Worm (Caenorhabditis elegans) whole organism, L4 larva: ENCODE measurements around the gene R10E4.3.

ENCODE experiments used
- F26F4.8 ChIP-seq: fragments of 200-800 bp; sonication (Bioruptor generic); conservative IDR thresholded peaks from 2 replicates; pipeline ENCODE4 v1.3.6; 2022; ENCODE audit warnings: missing genetic modification characterization, missing compliant biosample characterization
- F44E2.7 ChIP-seq: fragments of 200-800 bp; sonication (Bioruptor generic); IDR thresholded peaks from 2 replicates; pipeline ENCODE4 v2.1.2; 2022; ENCODE audit warnings: missing genetic modification characterization, missing compliant biosample characterization
- ZK337.2 ChIP-seq: fragments of 200-800 bp; sonication (Bioruptor generic); IDR thresholded peaks from 2 replicates; pipeline ENCODE4 v1.3.6; 2022; ENCODE audit warnings: missing genetic modification reagents, missing genetic modification characterization, missing compliant biosample characterization
- aha-1 ChIP-seq: fragments of 150-350 bp; peaks from one replicate; lab custom pipeline; 2014; ENCODE audit warnings: missing biosample characterization, missing genetic modification characterization
- attf-4 ChIP-seq: sonication (generic microtip); optimal IDR thresholded peaks from 3 replicates; lab custom pipeline; 2017; ENCODE audit warnings: missing biosample characterization, missing genetic modification characterization
- ceh-28 ChIP-seq: fragments of 150-350 bp; optimal IDR thresholded peaks from 2 replicates; lab custom pipeline; 2014; ENCODE audit warnings: missing biosample characterization, missing genetic modification reagents, missing genetic modification characterization
- ceh-32 ChIP-seq: sonication (generic microtip); optimal IDR thresholded peaks from 2 replicates; lab custom pipeline; 2016; ENCODE audit warnings: mild to moderate bottlenecking, missing genetic modification characterization, missing compliant biosample characterization; ENCODE audit not compliant: poor library complexity
- ceh-62 ChIP-seq: sonication (generic microtip); optimal IDR thresholded peaks from 2 replicates; lab custom pipeline; 2017; ENCODE audit warnings: missing biosample characterization, missing genetic modification characterization
- cey-2 ChIP-seq: sonication (generic microtip); optimal IDR thresholded peaks from 3 replicates; lab custom pipeline; 2017; ENCODE audit warnings: missing genetic modification characterization, mild to moderate bottlenecking, missing compliant biosample characterization, antibody characterized with exemption, borderline replicate concordance; ENCODE audit not compliant: insufficient read depth
- ctbp-1 ChIP-seq: fragments of 200-800 bp; sonication (Bioruptor generic); IDR thresholded peaks from 2 replicates; pipeline ENCODE4 v1.3.6; 2022; ENCODE audit warnings: missing genetic modification reagents, missing genetic modification characterization, missing compliant biosample characterization
- daf-16 ChIP-seq, 3 experiments: sonication (generic microtip); optimal IDR thresholded peaks; 2 replicates each; lab custom pipeline; 2016 to 2017; ENCODE audit warnings: missing genetic modification characterization in 3 of 3, missing genetic modification reagents in 3 of 3, mild to moderate bottlenecking in 2 of 3, missing compliant biosample characterization in 2 of 3, missing biosample characterization in 1 of 3, moderate library complexity in 1 of 3
- daf-19 ChIP-seq: fragments of 200-800 bp; sonication (Bioruptor generic); conservative IDR thresholded peaks from 2 replicates; pipeline ENCODE4 v1.3.6; 2022; ENCODE audit warnings: missing genetic modification characterization, missing compliant biosample characterization
- dmd-6 ChIP-seq: fragments of 200-800 bp; sonication (Bioruptor generic); IDR thresholded peaks from 2 replicates; pipeline ENCODE4 v1.3.6; 2022; ENCODE audit warnings: missing genetic modification reagents, missing genetic modification characterization, missing compliant biosample characterization
- dpl-1 ChIP-seq: fragments of 150-350 bp; optimal IDR thresholded peaks from 2 replicates; lab custom pipeline; 2014; ENCODE audit warnings: missing biosample characterization, missing genetic modification reagents, missing genetic modification characterization
- duxl-1 ChIP-seq: sonication (generic microtip); optimal IDR thresholded peaks from 2 replicates; lab custom pipeline; 2016; ENCODE audit warnings: mild to moderate bottlenecking, missing genetic modification characterization, moderate library complexity, missing compliant biosample characterization; ENCODE audit not compliant: poor library complexity
- dve-1 ChIP-seq: sonication (generic microtip); optimal IDR thresholded peaks from 2 replicates; lab custom pipeline; 2017; ENCODE audit warnings: antibody characterized with exemption, mild to moderate bottlenecking, missing genetic modification characterization, missing compliant biosample characterization; ENCODE audit not compliant: insufficient read depth
- egl-27 ChIP-seq: sonication (generic microtip); optimal IDR thresholded peaks from 3 replicates; lab custom pipeline; 2017; ENCODE audit warnings: missing biosample characterization, missing genetic modification reagents, missing genetic modification characterization
- egl-43 ChIP-seq: fragments of 200-800 bp; sonication (Bioruptor generic); IDR thresholded peaks from 2 replicates; pipeline ENCODE4 v1.3.6; 2022; ENCODE audit warnings: missing genetic modification reagents, missing genetic modification characterization, missing compliant biosample characterization
- fkh-10 ChIP-seq: fragments of 150-350 bp; optimal IDR thresholded peaks from 2 replicates; lab custom pipeline; 2014; ENCODE audit warnings: missing biosample characterization, missing genetic modification reagents, missing genetic modification characterization
- fos-1 ChIP-seq: fragments of 150-350 bp; optimal IDR thresholded peaks from 2 replicates; lab custom pipeline; 2014; ENCODE audit warnings: missing biosample characterization, missing genetic modification characterization
- hlh-11 ChIP-seq: fragments of 200-800 bp; sonication (Bioruptor generic); optimal IDR thresholded peaks from 2 replicates; lab custom pipeline; 2018; ENCODE audit warnings: mild to moderate bottlenecking, missing genetic modification characterization, missing compliant biosample characterization
- hmg-1.1 ChIP-seq: fragments of 200-800 bp; sonication (Bioruptor generic); IDR thresholded peaks from 2 replicates; pipeline ENCODE4 v1.3.6; 2022; ENCODE audit warnings: missing genetic modification reagents, missing genetic modification characterization, missing compliant biosample characterization
- lim-7 ChIP-seq: fragments of 200-800 bp; sonication (Bioruptor generic); IDR thresholded peaks from 2 replicates; pipeline ENCODE4 v1.3.6; 2022; ENCODE audit warnings: missing genetic modification characterization, missing compliant biosample characterization
- lin-1 ChIP-seq: fragments of 200-800 bp; sonication (Bioruptor generic); IDR thresholded peaks from 2 replicates; pipeline ENCODE4 v1.3.6; 2022; ENCODE audit warnings: missing genetic modification reagents, missing genetic modification characterization, missing compliant biosample characterization
- lin-13 ChIP-seq: fragments of 150-350 bp; optimal IDR thresholded peaks from 2 replicates; lab custom pipeline; 2014; ENCODE audit warnings: missing biosample characterization, missing genetic modification reagents, missing genetic modification characterization
- lin-38 ChIP-seq: fragments of 200-800 bp; sonication (Bioruptor generic); IDR thresholded peaks from 2 replicates; pipeline ENCODE4 v1.3.6; 2022; ENCODE audit warnings: missing genetic modification reagents, missing genetic modification characterization, missing compliant biosample characterization
- lir-3 ChIP-seq: sonication (generic microtip); optimal IDR thresholded peaks from 2 replicates; lab custom pipeline; 2016; ENCODE audit warnings: mild to moderate bottlenecking, missing genetic modification characterization, missing compliant biosample characterization
- lsy-2 ChIP-seq, 2 experiments: fragments of 150-350 bp in 1 of 2; sonication (generic microtip) in 1 of 2; optimal IDR thresholded peaks; 2 replicates each; lab custom pipeline; 2014 to 2017; ENCODE audit warnings: missing biosample characterization in 2 of 2, missing genetic modification characterization in 2 of 2
- madf-9 ChIP-seq: fragments of 200-800 bp; sonication (Bioruptor generic); conservative IDR thresholded peaks from 2 replicates; pipeline ENCODE4 v1.3.6; 2022; ENCODE audit warnings: missing genetic modification reagents, missing genetic modification characterization, missing compliant biosample characterization
- mdl-1 ChIP-seq, 2 experiments: fragments of 150-350 bp in 1 of 2; sonication (generic microtip) in 1 of 2; optimal IDR thresholded peaks; 2 replicates each; lab custom pipeline; 2014 to 2017; ENCODE audit warnings: missing biosample characterization in 2 of 2, missing genetic modification characterization in 2 of 2
- mes-2 ChIP-seq: sonication (generic microtip); optimal IDR thresholded peaks from 2 replicates; lab custom pipeline; 2016; ENCODE audit warnings: missing genotype, mild to moderate bottlenecking, missing genetic modification characterization, missing compliant biosample characterization; ENCODE audit not compliant: poor library complexity, severe bottlenecking
- mxl-2 ChIP-seq: fragments of 200-800 bp; sonication (Bioruptor generic); conservative IDR thresholded peaks from 2 replicates; pipeline ENCODE4 v1.3.6; 2022; ENCODE audit warnings: missing genetic modification reagents, missing genetic modification characterization, missing compliant biosample characterization
- nhr-10 ChIP-seq: fragments of 150-350 bp; optimal IDR thresholded peaks from 2 replicates; lab custom pipeline; 2014; ENCODE audit warnings: missing biosample characterization, missing genetic modification characterization
- nhr-102 ChIP-seq: sonication (generic microtip); optimal IDR thresholded peaks from 2 replicates; lab custom pipeline; 2016; ENCODE audit warnings: mild to moderate bottlenecking, missing genetic modification characterization, moderate library complexity, missing compliant biosample characterization
- nhr-11 ChIP-seq: fragments of 150-350 bp; optimal IDR thresholded peaks from 2 replicates; lab custom pipeline; 2014; ENCODE audit warnings: missing biosample characterization, missing genetic modification characterization
- nhr-25 ChIP-seq: sonication (generic microtip); optimal IDR thresholded peaks from 2 replicates; lab custom pipeline; 2017; ENCODE audit warnings: missing genetic modification characterization, mild to moderate bottlenecking, missing compliant biosample characterization, antibody characterized with exemption, moderate library complexity, borderline replicate concordance; ENCODE audit not compliant: insufficient read depth
- nhr-48 ChIP-seq: sonication (generic microtip); optimal IDR thresholded peaks from 2 replicates; lab custom pipeline; 2016; ENCODE audit warnings: mild to moderate bottlenecking, missing genetic modification characterization, missing compliant biosample characterization
- pqm-1 ChIP-seq: sonication (generic microtip); optimal IDR thresholded peaks from 2 replicates; lab custom pipeline; 2017; ENCODE audit warnings: missing biosample characterization, missing genetic modification characterization
- rbr-2 ChIP-seq: sonication (generic microtip); optimal IDR thresholded peaks from 2 replicates; lab custom pipeline; 2016; ENCODE audit warnings: missing genotype, missing genetic modification characterization, missing compliant biosample characterization
- sdz-12 ChIP-seq: fragments of 200-800 bp; sonication (Bioruptor generic); optimal IDR thresholded peaks from 2 replicates; lab custom pipeline; 2018; ENCODE audit warnings: mild to moderate bottlenecking, missing genetic modification characterization, missing compliant biosample characterization
- snpc-1.2 ChIP-seq: fragments of 200-800 bp; sonication (Bioruptor generic); IDR thresholded peaks from 2 replicates; pipeline ENCODE4 v1.3.6; 2022; ENCODE audit warnings: missing genetic modification reagents, missing genetic modification characterization, missing compliant biosample characterization
- snpc-4 ChIP-seq: fragments of 150-350 bp; optimal IDR thresholded peaks from 2 replicates; lab custom pipeline; 2014; ENCODE audit warnings: missing biosample characterization, missing genetic modification characterization
- unc-130 ChIP-seq: sonication (generic microtip); optimal IDR thresholded peaks from 2 replicates; lab custom pipeline; 2016; ENCODE audit warnings: missing genetic modification reagents, missing genetic modification characterization, missing compliant biosample characterization
- unc-62 ChIP-seq, 3 experiments: fragments of 150-350 bp in 1 of 3; sonication (generic microtip); optimal IDR thresholded peaks in 2 of 3; peaks in 1 of 3; 1 replicate in 1 of 3; 2 replicates in 2 of 3; lab custom pipeline; 2014 to 2017; ENCODE audit warnings: missing biosample characterization in 3 of 3, missing genetic modification characterization in 3 of 3, missing genetic modification reagents in 3 of 3, missing genotype in 1 of 3
- zag-1 ChIP-seq: fragments of 150-350 bp; optimal IDR thresholded peaks from 2 replicates; lab custom pipeline; 2014; ENCODE audit warnings: missing biosample characterization, missing genetic modification characterization
- zfp-2 ChIP-seq: sonication (generic microtip); optimal IDR thresholded peaks from 2 replicates; lab custom pipeline; 2016; ENCODE audit warnings: mild to moderate bottlenecking, missing genetic modification characterization, missing compliant biosample characterization
- zip-11 ChIP-seq: fragments of 200-800 bp; sonication (Bioruptor generic); IDR thresholded peaks from 2 replicates; pipeline ENCODE4 v1.3.6; 2022; ENCODE audit warnings: missing genetic modification characterization, missing compliant biosample characterization
- ztf-11 ChIP-seq: fragments of 150-350 bp; optimal IDR thresholded peaks from 2 replicates; lab custom pipeline; 2014; ENCODE audit warnings: missing biosample characterization, missing genetic modification characterization
- ztf-7 ChIP-seq: fragments of 150-350 bp; optimal IDR thresholded peaks from 2 replicates; lab custom pipeline; 2014; ENCODE audit warnings: missing biosample characterization, missing genetic modification characterization

R10E4.3 gene

ce11 chrIII:4237660-4238059, 49.6 kb downstream of the R10E4.3 start (continued):
- TF ChIP-seq ceh-32 (tag; lab: Kevin White, UChicago) (peak; percentile 32), lir-3 (tag; lab: Kevin White, UChicago) (no peak), cey-2 (peak; percentile 86), lin-13 (GFP tag; lab: Kevin White, UChicago) (peak; percentile 81), pqm-1 (peak; percentile 50), hmg-1.1 (GFP tag; lab: Robert Waterston, UW) (peak; percentile 81), F44E2.7 (GFP tag; lab: Robert Waterston, UW) (no peak), mxl-2 (GFP tag; lab: Robert Waterston, UW) (peak; percentile 54; the same call in 1 of the 2 replicates), nhr-10 (tag; lab: Kevin White, UChicago) (peak; percentile 80), daf-16 (GFP tag; optimal IDR thresholded peaks at IDR 0.05; lab: Kevin White, UChicago) (peak; percentile 67 to 74), daf-16 (tag; optimal IDR thresholded peaks at IDR 0.05; lab: Kevin White, UChicago) (peak; percentile 93), snpc-4 (tag; lab: Kevin White, UChicago) (no peak), madf-9 (GFP tag; lab: Robert Waterston, UW) (peak; percentile 70; the same call in 1 of the 2 replicates), duxl-1 (peak; percentile 70), dpl-1 (GFP tag; lab: Kevin White, UChicago) (peak; percentile 64), mes-2 (tag; lab: Kevin White, UChicago) (peak; percentile 76), mdl-1 (tag; optimal IDR thresholded peaks at IDR 0.05; lab: Kevin White, UChicago) (peak; percentile 91 to 99), aha-1 (tag; lab: Kevin White, UChicago) (peak; percentile 99), rbr-2 (tag; lab: Kevin White, UChicago) (peak; percentile 88), egl-27 (peak; percentile 42), ctbp-1 (GFP tag; lab: Robert Waterston, UW) (peak; percentile 89), dmd-6 (GFP tag; lab: Robert Waterston, UW) (peak; percentile 98), fkh-10 (GFP tag; lab: Kevin White, UChicago) (peak; percentile 90), ceh-28 (tag; lab: Kevin White, UChicago) (peak; percentile 45), ztf-11 (tag; lab: Kevin White, UChicago) (no peak), zfp-2 (no peak), ZK337.2 (GFP tag; lab: Robert Waterston, UW) (no peak), egl-43 (GFP tag; lab: Robert Waterston, UW) (peak; percentile 89; the same call in 1 of the 2 replicates), snpc-1.2 (GFP tag; lab: Robert Waterston, UW) (no peak), lin-38 (GFP tag; lab: Robert Waterston, UW) (peak; percentile 61), daf-19 (GFP tag; lab: Robert Waterston, UW) (no peak), lim-7 (GFP tag; lab: Robert Waterston, UW) (no peak; the same call in 1 of the 2 replicates), nhr-102 (peak; percentile 87), zip-11 (no peak), zag-1 (no peak), lin-1 (peak; percentile 91), unc-62 (GFP tag; optimal IDR thresholded peaks at IDR 0.05 in 1 of 2; lab: Kevin White, UChicago) (peak in 1 of 2 experiments; percentile 100), unc-62 (tag; optimal IDR thresholded peaks at IDR 0.05; lab: Kevin White, UChicago) (no peak), fos-1 (no peak), dve-1 (tag; lab: Kevin White, UChicago) (peak; percentile 97)

- TF ChIP-seq unc-130 (GFP tag; lab: Kevin White, UChicago) (no peak), ztf-7 (tag; lab: Kevin White, UChicago) (no peak), fkh-10 (GFP tag; lab: Kevin White, UChicago) (no peak), nhr-25 (peak; percentile 59), unc-62 (GFP tag; optimal IDR thresholded peaks at IDR 0.05 in 1 of 2; lab: Kevin White, UChicago) (peak in 1 of 2 experiments; percentile 62), unc-62 (tag; optimal IDR thresholded peaks at IDR 0.05; lab: Kevin White, UChicago) (no peak), nhr-48 (tag; lab: Kevin White, UChicago) (peak; percentile 64), F26F4.8 (no peak), mes-2 (tag; lab: Kevin White, UChicago) (peak; percentile 30), hlh-11 (tag; lab: Kevin White, UChicago) (peak; percentile 64), nhr-11 (tag; lab: Kevin White, UChicago) (peak; percentile 50), attf-4 (tag; lab: Kevin White, UChicago) (no peak), lin-13 (GFP tag; lab: Kevin White, UChicago) (peak; percentile 89), ceh-62 (no peak), ctbp-1 (GFP tag; lab: Robert Waterston, UW) (0 out of 2 replicates have a peak, but pooled peaks have one; percentile 40), lsy-2 (tag; optimal IDR thresholded peaks at IDR 0.05; lab: Kevin White, UChicago) (peak in 1 of 2 experiments; percentile 31), sdz-12 (GFP tag; lab: Kevin White, UChicago) (no peak), egl-43 (GFP tag; lab: Robert Waterston, UW) (no peak)
These were observed 51.1 kb downstream of the R10E4.3 start for ce11 chrIII:4236178-4236577.
